Fruit fly (Drosophila melanogaster): Measurements from ENCODE around the gene RpS19a.

DNA sequence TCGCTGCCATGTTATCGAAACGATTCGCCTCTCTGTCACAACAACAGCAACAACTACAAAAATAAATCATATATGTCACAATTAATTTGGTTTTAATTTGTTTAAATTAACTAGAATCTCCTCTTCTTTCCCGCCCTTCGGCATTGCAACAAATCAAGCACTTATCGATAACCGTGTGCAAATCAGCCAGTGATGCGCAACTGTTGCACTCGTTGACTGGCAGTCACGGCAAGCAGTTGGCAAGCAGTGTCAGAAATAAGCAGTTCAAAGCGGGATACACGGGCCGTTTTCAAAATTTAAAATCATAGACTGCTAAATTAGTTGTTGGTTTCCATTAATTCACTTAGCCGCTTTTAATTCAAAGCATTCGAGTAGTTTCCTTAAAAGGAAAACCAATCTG, 46.1 kb downstream of the RpS19a start, which contains the start of gene Axs:
- TF ChIP-seq CG2199 (GFP tag; IDR thresholded peaks at IDR 0.05) (peak; percentile 13; the same call in 1 of the 3 replicates), ttk (GFP tag; IDR thresholded peaks at IDR 0.05) (no peak), CG11398 (GFP tag; optimal IDR thresholded peaks at IDR 0.05) (no peak), Dip3 (GFP tag; optimal IDR thresholded peaks at IDR 0.05) (no peak), CG10565 (GFP tag; optimal IDR thresholded peaks at IDR 0.05) (no peak), ssp (GFP tag; IDR thresholded peaks at IDR 0.05) (no peak)
